Fruit fly (Drosophila melanogaster) Kc167 (cell line): Measurements from ENCODE around the gene CG9171.

Source experiments
- Myc ChIP-seq: fragments of >200 bp; optimal IDR thresholded peaks from 2 replicates; lab custom pipeline; 2017; ENCODE audit warnings: missing external identifiers
- Sin3A ChIP-seq: fragments of >200 bp; optimal IDR thresholded peaks from 2 replicates; lab custom pipeline; 2018; ENCODE audit warnings: missing external identifiers
- insv ChIP-seq: fragments of >200 bp; optimal IDR thresholded peaks from 3 replicates; lab custom pipeline; 2018; ENCODE audit warnings: missing external identifiers
- psq ChIP-seq: fragments of >200 bp; optimal IDR thresholded peaks from 2 replicates; lab custom pipeline; 2017; ENCODE audit warnings: missing external identifiers
- ttk ChIP-seq: sonication (Bioruptor generic); optimal IDR thresholded peaks from 2 replicates; lab custom pipeline; 2017; ENCODE audit warnings: missing external identifiers

DNA sequence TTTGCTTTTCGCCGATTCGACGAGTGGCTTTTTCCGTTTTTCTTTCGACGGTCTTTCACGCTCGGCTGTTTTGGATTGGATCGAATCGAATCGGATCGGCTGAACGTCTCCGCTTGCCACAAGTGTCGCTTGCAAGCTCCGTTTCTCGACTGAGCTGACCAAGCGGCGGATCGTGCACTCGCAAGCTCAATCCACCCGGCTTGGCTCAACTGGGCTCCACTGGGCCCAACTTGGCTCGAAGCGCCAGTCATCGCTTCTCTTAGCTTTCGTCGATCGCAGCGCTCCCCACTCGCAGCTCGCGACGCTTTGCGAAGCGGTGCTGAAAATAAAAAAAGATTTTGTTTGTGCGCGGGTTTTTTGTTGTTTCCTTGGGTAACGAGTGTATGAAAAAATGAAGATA is 59.3 kb downstream of the CG9171 start:
- TF ChIP-seq psq (lab: Kevin White, UChicago) (no peak), Sin3A (lab: Kevin White, UChicago) (no peak), Myc (lab: Kevin White, UChicago) (no peak), insv (lab: Kevin White, UChicago) (no peak), ttk (lab: Kevin White, UChicago) (no peak)
